Fruit fly (Drosophila melanogaster) whole organism, prepupa: ENCODE measurements around the gene Jhbp2.

Source experiments
- Blimp-1 ChIP-seq: fragments of 200-800 bp; sonication (Bioruptor generic); optimal IDR thresholded peaks from 3 replicates; lab custom pipeline; 2017; ENCODE audit warnings: missing biosample characterization, missing genetic modification characterization, mild to moderate bottlenecking, moderate library complexity, missing genetic modification reagents
- CG10631 ChIP-seq: fragments of 200-800 bp; sonication (Bioruptor generic); optimal IDR thresholded peaks from 2 replicates; lab custom pipeline; 2016; ENCODE audit warnings: missing biosample characterization, missing genetic modification characterization
- CG10669 ChIP-seq: fragments of 200-800 bp; sonication (Bioruptor generic); optimal IDR thresholded peaks from 3 replicates; lab custom pipeline; 2018; ENCODE audit warnings: missing biosample characterization, mild to moderate bottlenecking, missing genetic modification characterization, moderate library complexity
- CG11762 ChIP-seq: fragments of 200-800 bp; sonication (Bioruptor generic); optimal IDR thresholded peaks from 3 replicates; lab custom pipeline; 2016; ENCODE audit warnings: missing biosample characterization, missing genetic modification characterization; ENCODE audit not compliant: insufficient read depth
- CG11902 ChIP-seq: fragments of 200-800 bp; sonication (Bioruptor generic); optimal IDR thresholded peaks from 3 replicates; lab custom pipeline; 2016; ENCODE audit warnings: missing biosample characterization, missing genetic modification characterization
- CG15336 ChIP-seq: fragments of 200-800 bp; sonication (Bioruptor generic); IDR thresholded peaks from 2 replicates; pipeline ENCODE4 v1.3.6; 2022; ENCODE audit warnings: missing biosample characterization, missing genetic modification characterization
- CG1621 ChIP-seq: fragments of 200-800 bp; sonication (Bioruptor generic); optimal IDR thresholded peaks from 3 replicates; lab custom pipeline; 2018; ENCODE audit warnings: missing biosample characterization, mild to moderate bottlenecking, missing genetic modification characterization
- CG16779 ChIP-seq: fragments of 200-800 bp; sonication (Bioruptor generic); optimal IDR thresholded peaks from 3 replicates; lab custom pipeline; 2017; ENCODE audit warnings: missing biosample characterization, mild to moderate bottlenecking, missing genetic modification characterization
- CG3032 ChIP-seq: fragments of 200-800 bp; optimal IDR thresholded peaks from 2 replicates; lab custom pipeline; 2019; ENCODE audit warnings: missing biosample characterization, mild to moderate bottlenecking, missing genetic modification characterization, moderate library complexity
- CG34406 ChIP-seq: fragments of 200-800 bp; sonication (Bioruptor generic); optimal IDR thresholded peaks from 3 replicates; lab custom pipeline; 2016; ENCODE audit warnings: missing biosample characterization, missing genetic modification characterization
- CG3919 ChIP-seq: fragments of 200-800 bp; sonication (Bioruptor generic); optimal IDR thresholded peaks from 3 replicates; lab custom pipeline; 2016; ENCODE audit warnings: missing biosample characterization, missing genetic modification characterization
- CG4318 ChIP-seq: fragments of 200-800 bp; sonication (Bioruptor generic); optimal IDR thresholded peaks from 3 replicates; lab custom pipeline; 2017; ENCODE audit warnings: missing biosample characterization, mild to moderate bottlenecking, missing genetic modification characterization
- CG6163 ChIP-seq: fragments of 200-800 bp; sonication (Bioruptor generic); IDR thresholded peaks from 3 replicates; pipeline ENCODE4 v1.3.6; 2022; ENCODE audit warnings: missing biosample characterization, missing genetic modification characterization
- CG6276 ChIP-seq: fragments of 200-800 bp; sonication (Bioruptor generic); optimal IDR thresholded peaks from 2 replicates; lab custom pipeline; 2017; ENCODE audit warnings: missing biosample characterization, mild to moderate bottlenecking, missing genetic modification characterization
- CG6808 ChIP-seq: fragments of 200-800 bp; sonication (Bioruptor generic); optimal IDR thresholded peaks from 3 replicates; lab custom pipeline; 2017; ENCODE audit warnings: missing biosample characterization, missing genetic modification characterization, mild to moderate bottlenecking, moderate library complexity, missing genetic modification reagents
- CG6854 ChIP-seq: fragments of 200-800 bp; sonication (Bioruptor generic); optimal IDR thresholded peaks from 2 replicates; lab custom pipeline; 2017; ENCODE audit warnings: missing biosample characterization, mild to moderate bottlenecking, missing genetic modification characterization
- CG7368 ChIP-seq: fragments of 200-800 bp; sonication (Bioruptor generic); optimal IDR thresholded peaks from 3 replicates; lab custom pipeline; 2016; ENCODE audit warnings: missing biosample characterization, missing genetic modification characterization
- CG8119 ChIP-seq: fragments of 200-800 bp; sonication (Bioruptor generic); IDR thresholded peaks from 3 replicates; pipeline ENCODE4 v1.3.6; 2022; ENCODE audit warnings: missing biosample characterization, missing genetic modification characterization
- CG8319 ChIP-seq: fragments of 200-800 bp; sonication (Bioruptor generic); optimal IDR thresholded peaks from 3 replicates; lab custom pipeline; 2016; ENCODE audit warnings: missing biosample characterization, missing genetic modification characterization
- CG8632 ChIP-seq: fragments of 200-800 bp; sonication (Bioruptor generic); optimal IDR thresholded peaks from 3 replicates; lab custom pipeline; 2016; ENCODE audit warnings: missing biosample characterization, missing genetic modification characterization
- CG9139 ChIP-seq: fragments of 200-800 bp; sonication (Bioruptor generic); optimal IDR thresholded peaks from 3 replicates; lab custom pipeline; 2017; ENCODE audit warnings: missing biosample characterization, mild to moderate bottlenecking, missing genetic modification characterization
- Eip75B ChIP-seq: fragments of 200-800 bp; sonication (Bioruptor generic); optimal IDR thresholded peaks from 3 replicates; lab custom pipeline; 2016; ENCODE audit warnings: missing biosample characterization, missing genetic modification characterization
- Eip78C ChIP-seq: fragments of 200-800 bp; sonication (Bioruptor generic); peaks from one replicate; lab custom pipeline; 2016; ENCODE audit warnings: missing biosample characterization, missing genetic modification characterization
- Ets21C ChIP-seq: fragments of 200-800 bp; sonication (Bioruptor generic); optimal IDR thresholded peaks from 3 replicates; lab custom pipeline; 2016; ENCODE audit warnings: missing biosample characterization, missing genetic modification characterization
- Ets96B ChIP-seq: fragments of 200-800 bp; optimal IDR thresholded peaks from 2 replicates; lab custom pipeline; 2019; ENCODE audit warnings: missing biosample characterization, mild to moderate bottlenecking, missing genetic modification characterization, moderate library complexity
- Hr38 ChIP-seq: sonication (Bioruptor generic); optimal IDR thresholded peaks from 2 replicates; lab custom pipeline; 2016; ENCODE audit warnings: missing biosample characterization, missing genetic modification characterization
- Hr39 ChIP-seq: fragments of 200-800 bp; sonication (Bioruptor generic); optimal IDR thresholded peaks from 2 replicates; lab custom pipeline; 2016; ENCODE audit warnings: missing biosample characterization, missing genetic modification characterization
- Hr4 ChIP-seq: fragments of 200-800 bp; sonication (Bioruptor generic); optimal IDR thresholded peaks from 3 replicates; lab custom pipeline; 2016; ENCODE audit warnings: missing biosample characterization, missing genetic modification characterization
- Lpt ChIP-seq: fragments of 200-800 bp; sonication (Bioruptor generic); optimal IDR thresholded peaks from 3 replicates; lab custom pipeline; 2016; ENCODE audit warnings: missing biosample characterization, missing genetic modification characterization
- OdsH ChIP-seq: fragments of 200-800 bp; sonication (Bioruptor generic); optimal IDR thresholded peaks from 3 replicates; lab custom pipeline; 2016; ENCODE audit warnings: missing biosample characterization, missing genetic modification characterization
- Smox ChIP-seq: fragments of 200-800 bp; sonication (Bioruptor generic); optimal IDR thresholded peaks from 3 replicates; lab custom pipeline; 2016; ENCODE audit warnings: missing biosample characterization, missing genetic modification characterization
- Sox102F ChIP-seq: fragments of 200-800 bp; sonication (Bioruptor generic); optimal IDR thresholded peaks from 2 replicates; lab custom pipeline; 2016; ENCODE audit warnings: missing biosample characterization, mild to moderate bottlenecking, missing genetic modification characterization
- Sox14 ChIP-seq: fragments of 200-800 bp; sonication (Bioruptor generic); optimal IDR thresholded peaks from 3 replicates; lab custom pipeline; 2016; ENCODE audit warnings: missing biosample characterization, missing genetic modification characterization
- Sox15 ChIP-seq: fragments of 200-800 bp; sonication (Bioruptor generic); optimal IDR thresholded peaks from 3 replicates; lab custom pipeline; 2016; ENCODE audit warnings: missing biosample characterization, missing genetic modification characterization
- achi ChIP-seq: fragments of 200-800 bp; sonication (Bioruptor generic); optimal IDR thresholded peaks from 3 replicates; lab custom pipeline; 2016; ENCODE audit warnings: missing biosample characterization, missing genetic modification characterization
- acj6 ChIP-seq: fragments of 200-800 bp; sonication (Bioruptor generic); optimal IDR thresholded peaks from 3 replicates; lab custom pipeline; 2016; ENCODE audit warnings: missing biosample characterization, missing genetic modification characterization
- cyc ChIP-seq: fragments of 200-800 bp; sonication (Bioruptor generic); optimal IDR thresholded peaks from 3 replicates; lab custom pipeline; 2016; ENCODE audit warnings: missing biosample characterization, missing genetic modification characterization
- dac ChIP-seq: fragments of 200-800 bp; sonication (Bioruptor generic); optimal IDR thresholded peaks from 2 replicates; lab custom pipeline; 2017; ENCODE audit warnings: missing biosample characterization, mild to moderate bottlenecking, missing genetic modification characterization
- esn ChIP-seq: fragments of 200-800 bp; sonication (Bioruptor generic); optimal IDR thresholded peaks from 2 replicates; lab custom pipeline; 2016; ENCODE audit warnings: missing biosample characterization, mild to moderate bottlenecking, missing genetic modification characterization, moderate library complexity
- fd59A ChIP-seq: fragments of 200-800 bp; sonication (Bioruptor generic); optimal IDR thresholded peaks from 2 replicates; lab custom pipeline; 2017; ENCODE audit warnings: missing biosample characterization, mild to moderate bottlenecking, missing genetic modification characterization, missing genetic modification reagents
- fd85E ChIP-seq: fragments of 200-800 bp; sonication (Bioruptor generic); optimal IDR thresholded peaks from 3 replicates; lab custom pipeline; 2016; ENCODE audit warnings: missing biosample characterization, missing genetic modification characterization
- fkh ChIP-seq: fragments of 200-800 bp; sonication (Bioruptor generic); optimal IDR thresholded peaks from 3 replicates; lab custom pipeline; 2017; ENCODE audit warnings: missing biosample characterization, mild to moderate bottlenecking, missing genetic modification characterization, moderate library complexity
- lz ChIP-seq: fragments of 200-800 bp; sonication (Bioruptor generic); optimal IDR thresholded peaks from 3 replicates; lab custom pipeline; 2016; ENCODE audit warnings: missing biosample characterization, missing genetic modification characterization
- net ChIP-seq: fragments of 200-800 bp; sonication (Bioruptor generic); optimal IDR thresholded peaks from 3 replicates; lab custom pipeline; 2016; ENCODE audit warnings: missing biosample characterization, missing genetic modification characterization
- pdm3 ChIP-seq: fragments of 200-800 bp; sonication (Bioruptor generic); optimal IDR thresholded peaks from 3 replicates; lab custom pipeline; 2016; ENCODE audit warnings: missing biosample characterization, missing genetic modification characterization
- salr ChIP-seq, 2 experiments: fragments of 200-800 bp; sonication (Bioruptor generic); optimal IDR thresholded peaks; 3 replicates each; lab custom pipeline; 2016 to 2018; ENCODE audit warnings: missing biosample characterization in 2 of 2, missing genetic modification characterization in 2 of 2, mild to moderate bottlenecking in 1 of 2
- spab ChIP-seq: fragments of 200-800 bp; sonication (Bioruptor generic); optimal IDR thresholded peaks from 2 replicates; lab custom pipeline; 2017; ENCODE audit warnings: missing biosample characterization, mild to moderate bottlenecking, missing genetic modification characterization, missing genetic modification reagents
- ss ChIP-seq, 2 experiments: fragments of 200-800 bp; sonication (Bioruptor generic); optimal IDR thresholded peaks; 2 replicates in 1 of 2; 3 replicates in 1 of 2; lab custom pipeline; 2017 to 2018; ENCODE audit warnings: mild to moderate bottlenecking in 2 of 2, missing biosample characterization in 2 of 2, missing genetic modification characterization in 2 of 2, moderate library complexity in 1 of 2
- svp ChIP-seq: fragments of 200-800 bp; sonication (Bioruptor generic); peaks from one replicate; lab custom pipeline; 2016; ENCODE audit warnings: missing biosample characterization, missing genetic modification characterization
- topi ChIP-seq: fragments of 200-800 bp; sonication (Bioruptor generic); optimal IDR thresholded peaks from 3 replicates; lab custom pipeline; 2016; ENCODE audit warnings: missing biosample characterization, missing genetic modification characterization

Jhbp2 gene

dm6 chr3R:4997399-4998203, 36.5 kb upstream of the Jhbp2 start:
- peak; percentile 85 for TF ChIP-seq Ets21C (GFP tag; lab: Kevin White, UChicago)
- peak; percentile 17 to 23 for TF ChIP-seq salr (GFP tag; optimal IDR thresholded peaks at IDR 0.05; lab: Kevin White, UChicago)
- peak; percentile 90 for TF ChIP-seq cyc
- peak; percentile 92 for TF ChIP-seq lz (GFP tag; lab: Kevin White, UChicago)
- no peak for TF ChIP-seq Lpt (GFP tag; lab: Kevin White, UChicago)
- peak; percentile 83 for TF ChIP-seq CG34406 (GFP tag; lab: Kevin White, UChicago)
- peak; percentile 82 for TF ChIP-seq CG3919 (GFP tag; lab: Kevin White, UChicago)
- TF ChIP-seq dac: no peak
- peak; percentile 47 for TF ChIP-seq CG6808 (GFP tag; lab: Kevin White, UChicago)
- TF ChIP-seq achi (GFP tag; lab: Kevin White, UChicago): peak; percentile 76
- TF ChIP-seq Eip78C (GFP tag; lab: Kevin White, UChicago): peak; percentile 96
- TF ChIP-seq CG8319 (GFP tag; lab: Kevin White, UChicago): peak; percentile 83
- no peak for TF ChIP-seq CG4318 (GFP tag; lab: Kevin White, UChicago)
- TF ChIP-seq CG10669 (GFP tag; lab: Kevin White, UChicago): peak; percentile 72
- TF ChIP-seq CG10631 (GFP tag; lab: Kevin White, UChicago): peak; percentile 81
- no peak for TF ChIP-seq fkh (GFP tag; lab: Kevin White, UChicago)
- peak; percentile 63 for TF ChIP-seq Blimp-1 (GFP tag; lab: Kevin White, UChicago)
- peak in 1 of 2 experiments; percentile 61 for TF ChIP-seq ss (GFP tag; optimal IDR thresholded peaks at IDR 0.05; lab: Kevin White, UChicago)
- TF ChIP-seq Hr38: no peak
- TF ChIP-seq Sox14: peak; percentile 81
- TF ChIP-seq Eip75B (GFP tag; lab: Kevin White, UChicago): peak; percentile 73
- TF ChIP-seq Ets96B (tag; lab: Kevin White, UChicago): peak; percentile 68
- TF ChIP-seq CG8119 (GFP tag; lab: Robert Waterston, UW): peak; percentile 26; the same call in 1 of the 3 replicates
- peak; percentile 91 for TF ChIP-seq topi (GFP tag; lab: Kevin White, UChicago)
- peak; percentile 84 for TF ChIP-seq CG11902 (GFP tag; lab: Kevin White, UChicago)
- peak; percentile 72 for TF ChIP-seq CG11762 (GFP tag; lab: Kevin White, UChicago)
- peak; percentile 82 for TF ChIP-seq CG6163 (GFP tag; lab: Robert Waterston, UW)
- no peak; the same call in 1 of the 2 replicates for TF ChIP-seq CG15336 (GFP tag; lab: Robert Waterston, UW)
- peak; percentile 52 for TF ChIP-seq net (GFP tag; lab: Kevin White, UChicago)
- TF ChIP-seq fd59A (GFP tag; lab: Kevin White, UChicago): peak; percentile 49
- no peak for TF ChIP-seq CG16779
- TF ChIP-seq OdsH: peak; percentile 82
- peak; percentile 70 for TF ChIP-seq CG3032 (tag; lab: Kevin White, UChicago)
- TF ChIP-seq Sox15 (GFP tag; lab: Kevin White, UChicago): peak; percentile 80
- peak; percentile 37 for TF ChIP-seq Hr4 (GFP tag; lab: Kevin White, UChicago)
- peak; percentile 93 for TF ChIP-seq esn
- TF ChIP-seq acj6: peak; percentile 80
- TF ChIP-seq pdm3 (GFP tag; lab: Kevin White, UChicago): peak; percentile 80
- peak; percentile 97 for TF ChIP-seq svp (GFP tag; lab: Kevin White, UChicago)
- peak; percentile 92 for TF ChIP-seq Sox102F
- TF ChIP-seq fd85E (GFP tag; lab: Kevin White, UChicago): peak; percentile 25
- no peak for TF ChIP-seq CG6276 (GFP tag; lab: Kevin White, UChicago)
- TF ChIP-seq CG6854 (GFP tag; lab: Kevin White, UChicago): no peak
- peak; percentile 42 for TF ChIP-seq CG1621 (tag; lab: Kevin White, UChicago)
- peak; percentile 90 for TF ChIP-seq Smox (GFP tag; lab: Kevin White, UChicago)
- peak; percentile 81 for TF ChIP-seq CG8632 (GFP tag; lab: Kevin White, UChicago)
- peak; percentile 65 for TF ChIP-seq CG7368 (GFP tag; lab: Kevin White, UChicago)
- TF ChIP-seq spab (GFP tag; lab: Kevin White, UChicago): peak; percentile 51
- peak; percentile 92 for TF ChIP-seq Hr39 (GFP tag; lab: Kevin White, UChicago)
- peak; percentile 53 for TF ChIP-seq CG9139 (GFP tag; lab: Kevin White, UChicago)
